Worm (Caenorhabditis elegans) whole organism, L2 larva: ENCODE results near the gene C26H9A.4.
A peak's percentile ranks its signal among the peaks of the same experiment; 100 is the strongest.

ENCODE experiments used
- C34F6.9 ChIP-seq: fragments of 150-350 bp; optimal IDR thresholded peaks from 2 replicates; lab custom pipeline; 2014; ENCODE audit warnings: missing biosample characterization, missing genetic modification characterization
- R02D3.7 ChIP-seq: fragments of 150-350 bp; optimal IDR thresholded peaks from 2 replicates; lab custom pipeline; 2014; ENCODE audit warnings: missing biosample characterization, missing genetic modification characterization
- ZK546.5 ChIP-seq: sonication (generic microtip); optimal IDR thresholded peaks from 2 replicates; lab custom pipeline; 2017; ENCODE audit warnings: missing biosample characterization, missing genetic modification characterization
- alr-1 ChIP-seq: fragments of 150-350 bp; optimal IDR thresholded peaks from 2 replicates; lab custom pipeline; 2014; ENCODE audit warnings: missing biosample characterization, missing genetic modification characterization
- ceh-16 ChIP-seq: fragments of 150-350 bp; optimal IDR thresholded peaks from 2 replicates; lab custom pipeline; 2014; ENCODE audit warnings: missing biosample characterization, missing genetic modification characterization
- ceh-82 ChIP-seq: fragments of 150-350 bp; optimal IDR thresholded peaks from 2 replicates; lab custom pipeline; 2014; ENCODE audit warnings: missing biosample characterization, missing genetic modification characterization
- crh-2 ChIP-seq: sonication (generic microtip); optimal IDR thresholded peaks from 2 replicates; lab custom pipeline; 2017; ENCODE audit warnings: missing biosample characterization, missing genetic modification characterization
- dmd-4 ChIP-seq: sonication (generic microtip); optimal IDR thresholded peaks from 2 replicates; lab custom pipeline; 2017; ENCODE audit warnings: missing biosample characterization, missing genetic modification characterization
- egl-27 ChIP-seq: sonication (generic microtip); optimal IDR thresholded peaks from 3 replicates; lab custom pipeline; 2017; ENCODE audit warnings: missing biosample characterization, missing genetic modification reagents, missing genetic modification characterization
- elt-3 ChIP-seq: sonication (generic microtip); optimal IDR thresholded peaks from 2 replicates; lab custom pipeline; 2017; ENCODE audit warnings: missing biosample characterization, missing genetic modification characterization
- fos-1 ChIP-seq: fragments of 150-350 bp; optimal IDR thresholded peaks from 2 replicates; lab custom pipeline; 2014; ENCODE audit warnings: missing biosample characterization, missing genetic modification characterization
- gmeb-1 ChIP-seq: fragments of 150-350 bp; optimal IDR thresholded peaks from 2 replicates; lab custom pipeline; 2014; ENCODE audit warnings: missing biosample characterization, missing genetic modification characterization
- lin-11 ChIP-seq: fragments of 150-350 bp; sonication (generic microtip); optimal IDR thresholded peaks from 2 replicates; lab custom pipeline; 2014; ENCODE audit warnings: missing biosample characterization, missing genetic modification characterization, inconsistent platforms, mixed read lengths
- lin-13 ChIP-seq: fragments of 150-350 bp; optimal IDR thresholded peaks from 2 replicates; lab custom pipeline; 2014; ENCODE audit warnings: missing biosample characterization, missing genetic modification reagents, missing genetic modification characterization
- lsy-2 ChIP-seq, 2 experiments: fragments of 150-350 bp in 1 of 2; sonication (generic microtip) in 1 of 2; optimal IDR thresholded peaks; 2 replicates each; lab custom pipeline; 2014 to 2017; ENCODE audit warnings: missing biosample characterization in 2 of 2, missing genetic modification characterization in 2 of 2
- mab-5 ChIP-seq: fragments of 150-350 bp; optimal IDR thresholded peaks from 2 replicates; lab custom pipeline; 2014; ENCODE audit warnings: missing biosample characterization, missing genetic modification characterization
- mbf-1 ChIP-seq: sonication (generic microtip); optimal IDR thresholded peaks from 2 replicates; lab custom pipeline; 2017; ENCODE audit warnings: missing biosample characterization, missing genetic modification characterization
- mdl-1 ChIP-seq, 2 experiments: fragments of 150-350 bp in 1 of 2; sonication (generic microtip) in 1 of 2; optimal IDR thresholded peaks; 2 replicates each; lab custom pipeline; 2017; ENCODE audit warnings: missing biosample characterization in 2 of 2, missing genetic modification characterization in 2 of 2
- nhr-11 ChIP-seq: fragments of 150-350 bp; optimal IDR thresholded peaks from 2 replicates; lab custom pipeline; 2014; ENCODE audit warnings: missing biosample characterization, missing genetic modification characterization
- nhr-12 ChIP-seq: fragments of 150-350 bp; optimal IDR thresholded peaks from 2 replicates; lab custom pipeline; 2014; ENCODE audit warnings: missing biosample characterization, missing genetic modification characterization
- nhr-129 ChIP-seq: fragments of 150-350 bp; optimal IDR thresholded peaks from 2 replicates; lab custom pipeline; 2014; ENCODE audit warnings: missing biosample characterization, missing genetic modification characterization
- nhr-23 ChIP-seq: fragments of 150-350 bp; optimal IDR thresholded peaks from 2 replicates; lab custom pipeline; 2014; ENCODE audit warnings: missing biosample characterization, missing genetic modification reagents, missing genetic modification characterization
- nhr-237 ChIP-seq: fragments of 150-350 bp; optimal IDR thresholded peaks from 2 replicates; lab custom pipeline; 2014; ENCODE audit warnings: missing biosample characterization, missing genetic modification characterization
- nhr-25 ChIP-seq: fragments of 150-350 bp; sonication (generic microtip); optimal IDR thresholded peaks from 3 replicates; lab custom pipeline; 2014; ENCODE audit warnings: missing biosample characterization, missing genetic modification characterization
- nhr-6 ChIP-seq: fragments of 150-350 bp; optimal IDR thresholded peaks from 2 replicates; lab custom pipeline; 2014; ENCODE audit warnings: missing biosample characterization, missing genetic modification characterization
- nhr-77 ChIP-seq: fragments of 150-350 bp; optimal IDR thresholded peaks from 2 replicates; lab custom pipeline; 2014; ENCODE audit warnings: missing biosample characterization, missing genetic modification characterization
- peb-1 ChIP-seq: fragments of 150-350 bp; optimal IDR thresholded peaks from 2 replicates; lab custom pipeline; 2014; ENCODE audit warnings: missing biosample characterization, missing genetic modification characterization
- sem-4 ChIP-seq: fragments of 150-350 bp; optimal IDR thresholded peaks from 2 replicates; lab custom pipeline; 2014; ENCODE audit warnings: missing biosample characterization, missing genetic modification reagents, missing genetic modification characterization
- skn-1 ChIP-seq: sonication (generic microtip); optimal IDR thresholded peaks from 2 replicates; lab custom pipeline; 2017; ENCODE audit warnings: missing biosample characterization, missing genetic modification characterization
- sma-9 ChIP-seq, 2 experiments: fragments of 150-350 bp in 1 of 2; sonication (generic microtip) in 1 of 2; optimal IDR thresholded peaks; 2 replicates each; lab custom pipeline; 2014 to 2016; ENCODE audit warnings: missing genetic modification characterization in 2 of 2, mild to moderate bottlenecking in 1 of 2, missing biosample characterization in 1 of 2, missing compliant biosample characterization in 1 of 2, missing genetic modification reagents in 1 of 2, moderate library complexity in 1 of 2
- unc-39 ChIP-seq: fragments of 150-350 bp; optimal IDR thresholded peaks from 2 replicates; lab custom pipeline; 2014; ENCODE audit warnings: missing biosample characterization, missing genetic modification characterization
- unc-55 ChIP-seq: fragments of 150-350 bp; sonication (generic microtip); optimal IDR thresholded peaks from 3 replicates; lab custom pipeline; 2014; ENCODE audit warnings: missing biosample characterization, missing genetic modification reagents, missing genetic modification characterization
- unc-62 ChIP-seq: fragments of 150-350 bp; optimal IDR thresholded peaks from 2 replicates; lab custom pipeline; 2014; ENCODE audit warnings: missing biosample characterization, missing genetic modification reagents, missing genetic modification characterization
- zag-1 ChIP-seq: fragments of 150-350 bp; optimal IDR thresholded peaks from 2 replicates; lab custom pipeline; 2014; ENCODE audit warnings: missing biosample characterization, missing genetic modification characterization
- ztf-1 ChIP-seq: fragments of 200-800 bp; sonication (Bioruptor generic); conservative IDR thresholded peaks from 2 replicates; pipeline ENCODE4 v1.3.6; 2022; ENCODE audit warnings: missing genetic modification characterization, missing compliant biosample characterization
- ztf-11 ChIP-seq: sonication (generic microtip); optimal IDR thresholded peaks from 2 replicates; lab custom pipeline; 2017; ENCODE audit warnings: missing biosample characterization, missing genetic modification characterization
- ztf-4 ChIP-seq: fragments of 150-350 bp; optimal IDR thresholded peaks from 2 replicates; lab custom pipeline; 2014; ENCODE audit warnings: missing biosample characterization, missing genetic modification characterization

The C26H9A.4 gene

ce11 chrIV:12620921-12621320, 32.3 kb upstream of the C26H9A.4 start:
- TF ChIP-seq ztf-1 (GFP tag; lab: Robert Waterston, UW) (no peak), dmd-4 (tag; lab: Kevin White, UChicago) (no peak), mab-5 (tag; lab: Kevin White, UChicago) (no peak), skn-1 (tag; lab: Kevin White, UChicago) (no peak), nhr-6 (no peak), ztf-11 (tag; lab: Kevin White, UChicago) (no peak), egl-27 (tag; lab: Kevin White, UChicago) (no peak), mdl-1 (tag; optimal IDR thresholded peaks at IDR 0.05; lab: Kevin White, UChicago) (no peak), ceh-16 (tag; lab: Kevin White, UChicago) (no peak), unc-39 (tag; lab: Kevin White, UChicago) (no peak), elt-3 (tag; lab: Kevin White, UChicago) (no peak)
- TF ChIP-seq, all 48 proteins: peak for 0

- TF ChIP-seq unc-55 (GFP tag; lab: Kevin White, UChicago) (peak; percentile 61), lsy-2 (tag; optimal IDR thresholded peaks at IDR 0.05; lab: Kevin White, UChicago) (peak; percentile 5 to 59), C34F6.9 (tag; lab: Kevin White, UChicago) (peak; percentile 40), nhr-129 (tag; lab: Kevin White, UChicago) (peak; percentile 25), crh-2 (tag; lab: Kevin White, UChicago) (peak; percentile 20), lin-13 (peak; percentile 19)
Observed at ce11 chrIV:12621483-12622078, 31.6 kb upstream of the C26H9A.4 start.

ce11 chrIV:12630922-12631321, 22.3 kb upstream of the C26H9A.4 start, which contains the start of gene ark-1:
Gene ark-1 (minus strand): TSS chrIV:12631022.
- TF ChIP-seq nhr-12 (tag; lab: Kevin White, UChicago) (no peak), skn-1 (tag; lab: Kevin White, UChicago) (no peak), ztf-4 (tag; lab: Kevin White, UChicago) (no peak), unc-39 (tag; lab: Kevin White, UChicago) (no peak), fos-1 (no peak), sma-9 (GFP tag; optimal IDR thresholded peaks at IDR 0.05; lab: Kevin White, UChicago) (no peak), sma-9 (tag; optimal IDR thresholded peaks at IDR 0.05; lab: Kevin White, UChicago) (no peak)
- TF ChIP-seq, all 48 proteins: peak for 0

- TF ChIP-seq lin-11 (tag; lab: Kevin White, UChicago) (no peak), R02D3.7 (tag; lab: Kevin White, UChicago) (no peak), sem-4 (tag; lab: Kevin White, UChicago) (peak; percentile 0), peb-1 (tag; lab: Kevin White, UChicago) (no peak), ceh-16 (tag; lab: Kevin White, UChicago) (no peak), mbf-1 (tag; lab: Kevin White, UChicago) (no peak), fos-1 (no peak), unc-62 (GFP tag; lab: Kevin White, UChicago) (no peak), C34F6.9 (tag; lab: Kevin White, UChicago) (peak; percentile 36), nhr-6 (no peak), nhr-23 (no peak), unc-55 (GFP tag; lab: Kevin White, UChicago) (peak; percentile 10), lin-13 (no peak), zag-1 (no peak), ztf-11 (tag; lab: Kevin White, UChicago) (no peak), alr-1 (no peak), unc-39 (tag; lab: Kevin White, UChicago) (no peak), ZK546.5 (tag; lab: Kevin White, UChicago) (no peak), dmd-4 (tag; lab: Kevin White, UChicago) (no peak), nhr-11 (tag; lab: Kevin White, UChicago) (no peak), ceh-82 (no peak), lsy-2 (tag; optimal IDR thresholded peaks at IDR 0.05; lab: Kevin White, UChicago) (no peak), nhr-237 (no peak), gmeb-1 (no peak), elt-3 (tag; lab: Kevin White, UChicago) (no peak), nhr-25 (peak; percentile 9), nhr-77 (tag; lab: Kevin White, UChicago) (no peak), mab-5 (tag; lab: Kevin White, UChicago) (peak; percentile 24)
- TF ChIP-seq, all 48 proteins: peak for 5
Observed at ce11 chrIV:12632430-12632829, 20.8 kb upstream of the C26H9A.4 start.
